Worm (Caenorhabditis elegans) whole organism, early embryonic: ENCODE data around the gene H02F09.3.
A peak's percentile ranks its signal among the peaks of the same experiment; 100 is the strongest.

Experiments
- B0310.2 ChIP-seq: sonication (generic microtip); optimal IDR thresholded peaks from 2 replicates; lab custom pipeline; 2016; ENCODE audit warnings: mild to moderate bottlenecking, missing genetic modification characterization, missing compliant biosample characterization
- F13C5.2 ChIP-seq: sonication (generic microtip); optimal IDR thresholded peaks from 2 replicates; lab custom pipeline; 2017; ENCODE audit warnings: mild to moderate bottlenecking, missing genetic modification characterization, inconsistent platforms, missing compliant biosample characterization
- aly-1 ChIP-seq: sonication (generic microtip); optimal IDR thresholded peaks from 2 replicates; lab custom pipeline; 2016; ENCODE audit warnings: missing genetic modification characterization, missing compliant biosample characterization
- ama-1 ChIP-seq: fragments of 150-350 bp; optimal IDR thresholded peaks from 2 replicates; lab custom pipeline; 2014
- ceh-13 ChIP-seq: fragments of 200-800 bp; sonication (Bioruptor generic); optimal IDR thresholded peaks from 2 replicates; lab custom pipeline; 2018; ENCODE audit warnings: mild to moderate bottlenecking, missing genetic modification characterization, missing compliant biosample characterization
- ceh-36 ChIP-seq: sonication (generic microtip); optimal IDR thresholded peaks from 2 replicates; lab custom pipeline; 2016; ENCODE audit warnings: missing genetic modification characterization, inconsistent platforms, missing compliant biosample characterization
- ets-7 ChIP-seq: sonication (generic microtip); optimal IDR thresholded peaks from 2 replicates; lab custom pipeline; 2016; ENCODE audit warnings: missing genotype, missing genetic modification characterization, missing compliant biosample characterization
- flt-1 ChIP-seq: fragments of 200-800 bp; sonication (Bioruptor generic); IDR thresholded peaks from 2 replicates; pipeline ENCODE4 v1.3.6; 2022; ENCODE audit warnings: missing genetic modification characterization, missing compliant biosample characterization
- hmbx-1 ChIP-seq: sonication (generic microtip); optimal IDR thresholded peaks from 2 replicates; lab custom pipeline; 2016; ENCODE audit warnings: mild to moderate bottlenecking, missing genetic modification characterization, missing compliant biosample characterization
- hmg-4 ChIP-seq: fragments of 200-800 bp; sonication (Bioruptor generic); optimal IDR thresholded peaks from 2 replicates; lab custom pipeline; 2018; ENCODE audit warnings: mild to moderate bottlenecking, missing genetic modification characterization, missing compliant biosample characterization
- hnd-1 ChIP-seq: sonication (generic microtip); optimal IDR thresholded peaks from 2 replicates; lab custom pipeline; 2016; ENCODE audit warnings: missing genetic modification characterization, missing compliant biosample characterization
- pes-1 ChIP-seq: fragments of 200-800 bp; sonication (Bioruptor generic); IDR thresholded peaks from 2 replicates; pipeline ENCODE4 v1.3.6; 2022; ENCODE audit warnings: missing genetic modification reagents, missing genetic modification characterization, missing compliant biosample characterization
- scrt-1 ChIP-seq: fragments of 200-800 bp; sonication (Bioruptor generic); IDR thresholded peaks from 2 replicates; pipeline ENCODE4 v1.3.6; 2022; ENCODE audit warnings: missing genetic modification characterization, missing compliant biosample characterization
- sea-1 ChIP-seq: fragments of 200-800 bp; sonication (Bioruptor generic); conservative IDR thresholded peaks from 2 replicates; pipeline ENCODE4 v1.3.6; 2022; ENCODE audit warnings: missing genetic modification characterization, missing compliant biosample characterization
- tbx-11 ChIP-seq: fragments of 200-800 bp; sonication (Bioruptor generic); IDR thresholded peaks from 2 replicates; pipeline ENCODE4 v1.3.6; 2022; ENCODE audit warnings: missing genetic modification characterization, missing compliant biosample characterization
- tbx-37 ChIP-seq: fragments of 200-800 bp; sonication (Bioruptor generic); conservative IDR thresholded peaks from 2 replicates; pipeline ENCODE4 v1.3.6; 2022; ENCODE audit warnings: missing genetic modification reagents, missing genetic modification characterization, missing compliant biosample characterization
- tra-4 ChIP-seq: sonication (generic microtip); optimal IDR thresholded peaks from 2 replicates; lab custom pipeline; 2017; ENCODE audit warnings: missing genetic modification characterization, missing compliant biosample characterization

H02F09.3 gene

DNA sequence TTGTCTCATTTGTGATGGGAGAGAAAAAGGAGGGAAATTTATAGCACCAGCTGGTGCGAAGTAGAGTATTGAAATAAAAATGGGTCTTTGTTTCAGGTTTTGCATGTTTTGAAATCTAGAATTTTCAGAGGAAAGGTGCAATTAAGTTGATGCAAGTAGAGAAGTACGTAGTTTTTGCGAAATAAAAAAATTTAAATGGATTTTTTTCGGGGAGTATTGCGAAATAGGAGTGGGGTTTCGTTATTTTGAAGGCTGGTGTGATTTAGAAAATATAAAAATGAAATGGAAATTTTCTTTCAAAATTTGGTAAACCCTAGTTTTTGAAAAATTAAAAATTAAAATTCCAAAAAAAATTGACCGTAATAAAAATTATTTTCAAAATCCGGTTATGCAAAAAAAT lies 40.4 kb upstream of the H02F09.3 start:
- TF ChIP-seq ceh-13, result no peak
- no peak for TF ChIP-seq hmbx-1 (tag; lab: Kevin White, UChicago)
- no peak for TF ChIP-seq pes-1 (GFP tag; lab: Robert Waterston, UW)
- TF ChIP-seq tbx-11 (GFP tag; lab: Robert Waterston, UW), result no peak
- no peak for TF ChIP-seq ama-1 (lab: Kevin White, UChicago)
- TF ChIP-seq B0310.2 (tag; lab: Kevin White, UChicago), result no peak
- TF ChIP-seq flt-1 (GFP tag; lab: Robert Waterston, UW), result no peak
- no peak for TF ChIP-seq sea-1 (GFP tag; lab: Robert Waterston, UW)
- no peak for TF ChIP-seq tbx-37 (GFP tag; lab: Robert Waterston, UW)
- TF ChIP-seq hnd-1, result no peak
- no peak for TF ChIP-seq scrt-1
- no peak for TF ChIP-seq hmg-4 (GFP tag; lab: Kevin White, UChicago)
- TF ChIP-seq F13C5.2 (tag; lab: Kevin White, UChicago), result no peak

DNA sequence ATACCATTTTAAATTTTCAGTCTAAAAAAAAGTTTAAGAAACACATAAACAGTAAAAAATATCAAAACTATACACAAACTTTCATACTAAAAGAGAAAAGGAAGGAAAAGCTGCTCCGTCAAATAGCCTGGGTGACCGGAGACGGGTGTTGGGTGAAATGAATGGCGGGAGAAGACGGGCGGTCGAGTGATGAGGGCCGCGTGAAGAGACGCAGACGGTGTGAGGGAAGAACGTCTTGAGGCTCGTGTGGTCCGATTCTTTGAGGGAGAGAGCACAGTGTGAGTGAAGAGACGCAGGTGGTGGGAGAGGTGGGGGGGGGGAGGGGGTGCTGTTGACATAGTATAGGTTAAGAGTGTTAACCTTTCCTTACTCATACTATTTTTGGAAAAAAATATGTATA lies 39.5 kb upstream of the H02F09.3 start:
- TF ChIP-seq ama-1 (lab: Kevin White, UChicago) (no peak), hmg-4 (GFP tag; lab: Kevin White, UChicago) (peak; percentile 47)

DNA sequence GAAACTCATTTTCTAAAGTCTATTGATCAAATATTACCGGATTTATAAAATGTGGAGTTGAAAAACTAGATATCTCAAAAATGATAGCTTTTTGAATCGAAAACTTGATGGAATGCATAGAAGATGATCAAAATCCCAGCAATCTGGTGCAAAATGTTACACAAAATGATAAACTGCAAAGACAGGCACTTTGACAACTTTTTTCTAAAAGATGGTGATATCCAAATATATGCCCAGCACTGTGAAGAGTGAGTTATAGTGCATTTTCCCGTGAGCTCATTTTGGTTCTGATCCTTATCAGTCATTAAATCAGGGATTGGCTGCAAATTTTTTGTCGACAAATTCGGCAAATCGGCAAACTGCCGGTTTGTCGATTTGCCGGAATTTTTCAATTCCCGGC lies 33.2 kb upstream of the H02F09.3 start, which contains the start of gene K06A9.3:
Gene K06A9.3, minus strand, starts transcription at position 101 of the 400 bp plus-strand sequence.
- no peak for TF ChIP-seq hmbx-1 (tag; lab: Kevin White, UChicago)
- TF ChIP-seq hmg-4 (GFP tag; lab: Kevin White, UChicago), result no peak
- no peak for TF ChIP-seq ets-7 (tag; lab: Kevin White, UChicago)
- no peak for TF ChIP-seq tbx-37 (GFP tag; lab: Robert Waterston, UW)
- TF ChIP-seq ceh-13, result no peak

DNA sequence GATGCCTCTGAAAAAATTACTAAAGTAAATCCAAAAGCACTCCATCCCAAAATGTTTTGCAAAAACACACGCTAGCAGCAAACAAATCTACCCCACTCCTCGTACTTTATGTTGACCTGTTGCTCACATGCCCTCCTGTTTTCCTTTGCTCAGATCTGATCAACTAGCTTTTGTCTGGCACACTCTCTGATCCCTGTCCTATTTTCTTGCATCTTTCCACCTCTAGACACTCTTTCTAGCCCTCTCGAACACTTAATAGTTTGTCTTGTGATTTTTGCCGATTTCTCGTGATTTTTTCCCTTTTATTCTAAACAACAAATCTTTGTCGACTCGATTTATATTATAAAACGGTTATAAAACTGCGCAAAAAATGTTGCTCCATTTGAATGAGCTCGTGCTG lies 32.3 kb upstream of the H02F09.3 start, which contains the start of gene K06A9.2:
Gene K06A9.2, plus strand, starts transcription at position 229 of the 400 bp plus-strand sequence.
- TF ChIP-seq hmg-4 (GFP tag; lab: Kevin White, UChicago), result no peak
- TF ChIP-seq tbx-11 (GFP tag; lab: Robert Waterston, UW), result no peak
- no peak for TF ChIP-seq ets-7 (tag; lab: Kevin White, UChicago)
- no peak for TF ChIP-seq ama-1 (lab: Kevin White, UChicago)

DNA sequence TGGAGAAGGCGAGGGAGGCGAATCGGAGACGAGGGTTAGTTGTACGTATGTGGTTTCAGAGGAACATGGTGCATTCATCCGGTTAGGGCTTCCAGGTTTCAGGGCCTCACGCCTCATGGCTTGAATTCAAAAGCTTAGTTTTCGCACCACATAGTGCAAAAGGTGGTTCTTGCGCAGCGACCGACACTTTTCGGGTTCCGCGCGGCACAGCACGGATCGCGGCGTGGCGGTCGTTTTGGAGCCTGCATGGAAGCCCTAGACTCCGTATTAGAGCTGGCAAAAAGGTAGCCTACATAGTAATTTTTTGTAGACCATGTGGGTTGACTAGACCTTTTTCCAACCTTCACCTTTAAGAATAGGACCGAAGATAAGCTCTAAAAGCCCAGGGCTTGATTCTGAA lies 29.6 kb upstream of the H02F09.3 start:
- TF ChIP-seq F13C5.2 (tag; lab: Kevin White, UChicago) (no peak), aly-1 (tag; lab: Kevin White, UChicago) (no peak), tra-4 (tag; lab: Kevin White, UChicago) (no peak), ama-1 (lab: Kevin White, UChicago) (no peak)

DNA sequence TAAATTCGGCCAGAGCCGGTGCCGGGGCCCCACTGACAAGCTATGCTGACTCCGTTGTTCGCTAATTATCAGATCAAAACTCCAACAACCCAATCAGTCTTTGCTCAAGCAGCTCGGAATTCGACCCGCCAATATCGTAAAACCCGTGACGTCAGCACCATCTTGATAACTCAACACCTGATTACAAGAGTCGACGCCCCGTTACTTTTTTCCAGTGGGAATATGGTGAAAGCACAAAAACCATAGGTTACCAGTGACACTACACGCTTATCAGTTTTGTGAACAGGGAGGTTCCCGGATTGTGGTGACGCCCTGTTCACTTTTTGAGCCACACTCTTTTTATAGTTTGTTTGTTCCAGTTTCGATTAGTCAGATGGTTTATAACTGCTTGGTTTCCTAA lies 27.4 kb upstream of the H02F09.3 start:
- TF ChIP-seq ets-7 (tag; lab: Kevin White, UChicago), result no peak
- TF ChIP-seq B0310.2 (tag; lab: Kevin White, UChicago), result no peak
- no peak for TF ChIP-seq tra-4 (tag; lab: Kevin White, UChicago)
- no peak for TF ChIP-seq ama-1 (lab: Kevin White, UChicago)
- TF ChIP-seq ceh-36, result no peak
- TF ChIP-seq aly-1 (tag; lab: Kevin White, UChicago), result no peak
- no peak for TF ChIP-seq scrt-1
- TF ChIP-seq pes-1 (GFP tag; lab: Robert Waterston, UW), result no peak
- TF ChIP-seq hmg-4 (GFP tag; lab: Kevin White, UChicago), result no peak
- TF ChIP-seq F13C5.2 (tag; lab: Kevin White, UChicago), result no peak
- no peak for TF ChIP-seq hmbx-1 (tag; lab: Kevin White, UChicago)
- TF ChIP-seq flt-1 (GFP tag; lab: Robert Waterston, UW), result no peak
- TF ChIP-seq sea-1 (GFP tag; lab: Robert Waterston, UW), result no peak

DNA sequence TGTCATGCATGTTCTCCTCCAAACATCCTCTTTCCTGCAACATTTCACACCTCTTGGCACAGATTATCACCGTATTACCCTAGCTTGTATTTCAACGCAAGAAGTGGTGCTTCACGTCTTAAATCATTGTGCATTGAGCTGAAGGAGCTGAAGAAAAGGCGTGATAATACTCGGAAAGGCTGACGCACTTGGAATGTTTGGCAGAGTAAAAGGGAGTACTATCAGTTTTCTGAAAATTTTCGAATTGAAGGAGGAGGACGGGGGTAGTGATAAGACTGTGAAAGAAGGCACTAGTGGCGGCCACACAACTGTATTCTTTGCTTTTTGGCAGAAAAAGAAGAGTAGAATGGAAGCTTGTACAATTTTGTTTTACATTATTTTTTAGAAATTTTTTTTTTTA lies 25.0 kb upstream of the H02F09.3 start:
- TF ChIP-seq scrt-1 (no peak), tbx-37 (GFP tag; lab: Robert Waterston, UW) (no peak), hmbx-1 (tag; lab: Kevin White, UChicago) (no peak), B0310.2 (tag; lab: Kevin White, UChicago) (no peak)

DNA sequence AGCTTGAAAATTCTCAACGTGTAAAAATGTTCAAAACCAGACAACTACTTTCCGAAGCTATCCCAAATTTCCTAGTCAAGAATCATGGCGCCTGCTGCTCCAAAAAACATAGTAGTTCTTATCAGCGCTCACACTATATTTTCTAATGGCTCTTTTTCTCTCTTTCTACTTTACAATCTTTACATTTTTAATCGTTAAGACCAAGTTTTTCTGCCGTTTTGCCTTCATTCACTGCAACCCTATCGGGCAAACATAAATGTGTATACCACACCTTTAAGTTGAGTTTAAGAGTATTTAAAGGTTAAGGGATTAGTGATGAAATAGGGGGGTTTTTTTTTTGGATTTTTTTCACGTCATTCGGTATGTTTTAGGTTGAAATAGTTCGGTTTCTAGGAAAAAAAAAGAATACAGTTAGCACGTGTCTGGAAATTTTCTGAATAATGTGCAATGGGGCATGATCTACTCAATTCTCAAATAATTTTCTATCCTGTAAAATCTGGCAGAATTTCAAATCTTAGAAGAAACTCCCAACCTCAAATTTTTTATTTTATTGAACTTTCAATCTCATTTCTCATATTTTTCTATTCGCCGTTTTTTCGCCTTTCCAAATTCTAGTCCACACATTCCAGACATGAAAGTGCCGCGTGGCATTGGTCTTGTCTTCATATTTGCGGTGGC lies 21.5 kb upstream of the H02F09.3 start, which contains the start of gene K06A9.1:
Gene K06A9.1, plus strand, starts transcription at position 628 of the 678 bp plus-strand sequence.
- TF ChIP-seq sea-1 (GFP tag; lab: Robert Waterston, UW) (no peak), flt-1 (GFP tag; lab: Robert Waterston, UW) (no peak), scrt-1 (no peak), tra-4 (tag; lab: Kevin White, UChicago) (no peak), aly-1 (tag; lab: Kevin White, UChicago) (no peak), tbx-37 (GFP tag; lab: Robert Waterston, UW) (no peak), tbx-11 (GFP tag; lab: Robert Waterston, UW) (no peak), pes-1 (GFP tag; lab: Robert Waterston, UW) (no peak), ama-1 (lab: Kevin White, UChicago) (no peak), ceh-13 (no peak)
